Worm (Caenorhabditis elegans) whole organism, midembryonic: Measurements from ENCODE around the gene cyp-35A3.

Experiments
- cog-1 ChIP-seq: sonication (generic microtip); optimal IDR thresholded peaks from 2 replicates; lab custom pipeline; 2016; ENCODE audit warnings: missing genetic modification characterization, missing compliant biosample characterization
- flt-1 ChIP-seq: fragments of 200-800 bp; sonication (Bioruptor generic); IDR thresholded peaks from 2 replicates; pipeline ENCODE4 v1.3.6; 2022; ENCODE audit warnings: missing genetic modification characterization, missing compliant biosample characterization
- klf-2 ChIP-seq: fragments of 200-800 bp; sonication (Bioruptor generic); conservative IDR thresholded peaks from 2 replicates; pipeline ENCODE4 v1.3.6; 2022; ENCODE audit warnings: missing genetic modification reagents, missing genetic modification characterization, missing compliant biosample characterization
- ref-1 ChIP-seq: fragments of 200-800 bp; sonication (Bioruptor generic); conservative IDR thresholded peaks from 2 replicates; pipeline ENCODE4 v1.3.6; 2022; ENCODE audit warnings: missing genetic modification reagents, missing genetic modification characterization, missing compliant biosample characterization
- ztf-29 ChIP-seq: fragments of 200-800 bp; sonication (Bioruptor generic); IDR thresholded peaks from 2 replicates; pipeline ENCODE4 v1.3.6; 2022; ENCODE audit warnings: missing genetic modification reagents, missing genetic modification characterization, missing compliant biosample characterization

- TF ChIP-seq klf-2: no peak
- no peak for TF ChIP-seq flt-1 (GFP tag; lab: Robert Waterston, UW)
- TF ChIP-seq cog-1 (tag; lab: Kevin White, UChicago): no peak
- no peak for TF ChIP-seq ztf-29
- no peak for TF ChIP-seq ref-1 (GFP tag; lab: Robert Waterston, UW)
Measured at ce11 chrV:3974361-3974760, 48.0 kb upstream of the cyp-35A3 start, which contains the start of gene str-82.
